Worm (Caenorhabditis elegans): ENCODE results near the gene T08D2.5.

ce11 chrX:146832-147231, 30.3 kb upstream of the T08D2.5 start:
- TF ChIP-seq flt-1 (GFP tag; IDR thresholded peaks at IDR 0.05) (no peak), ama-1 (optimal IDR thresholded peaks at IDR 0.05) (no peak)

All from whole organism, early embryonic.